Worm (Caenorhabditis elegans) whole organism, early embryonic: ENCODE data around the gene ZK1098.12.

Source experiments
- F13C5.2 ChIP-seq: sonication (generic microtip); optimal IDR thresholded peaks from 2 replicates; lab custom pipeline; 2017; ENCODE audit warnings: mild to moderate bottlenecking, missing genetic modification characterization, inconsistent platforms, missing compliant biosample characterization
- ama-1 ChIP-seq: fragments of 150-350 bp; optimal IDR thresholded peaks from 2 replicates; lab custom pipeline; 2014
- ceh-36 ChIP-seq: sonication (generic microtip); optimal IDR thresholded peaks from 2 replicates; lab custom pipeline; 2016; ENCODE audit warnings: missing genetic modification characterization, inconsistent platforms, missing compliant biosample characterization
- flt-1 ChIP-seq: fragments of 200-800 bp; sonication (Bioruptor generic); IDR thresholded peaks from 2 replicates; pipeline ENCODE4 v1.3.6; 2022; ENCODE audit warnings: missing genetic modification characterization, missing compliant biosample characterization
- hmbx-1 ChIP-seq: sonication (generic microtip); optimal IDR thresholded peaks from 2 replicates; lab custom pipeline; 2016; ENCODE audit warnings: mild to moderate bottlenecking, missing genetic modification characterization, missing compliant biosample characterization
- hmg-4 ChIP-seq: fragments of 200-800 bp; sonication (Bioruptor generic); optimal IDR thresholded peaks from 2 replicates; lab custom pipeline; 2018; ENCODE audit warnings: mild to moderate bottlenecking, missing genetic modification characterization, missing compliant biosample characterization
- hnd-1 ChIP-seq: sonication (generic microtip); optimal IDR thresholded peaks from 2 replicates; lab custom pipeline; 2016; ENCODE audit warnings: missing genetic modification characterization, missing compliant biosample characterization
- tra-4 ChIP-seq: sonication (generic microtip); optimal IDR thresholded peaks from 2 replicates; lab custom pipeline; 2017; ENCODE audit warnings: missing genetic modification characterization, missing compliant biosample characterization

DNA sequence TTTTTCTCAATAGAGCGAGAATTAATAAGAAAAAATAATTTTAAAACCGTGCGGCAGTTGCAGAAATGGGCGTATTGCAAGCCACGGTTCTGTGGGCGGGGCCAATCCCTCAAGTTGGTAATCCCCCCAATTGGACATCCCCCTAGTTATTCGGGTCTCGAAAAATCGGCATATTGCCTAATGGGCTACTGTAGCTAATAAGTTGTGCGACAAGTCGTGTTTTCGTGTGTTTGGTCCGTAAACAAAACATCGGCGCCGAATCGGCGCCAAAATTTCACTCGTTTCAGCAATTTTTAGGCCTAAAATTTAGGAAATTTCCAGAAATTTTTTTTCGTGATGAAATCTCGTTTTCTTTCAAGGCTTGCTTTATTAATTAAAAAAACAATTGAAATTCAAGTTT is 40.6 kb upstream of the ZK1098.12 start:
- TF ChIP-seq flt-1 (GFP tag; lab: Robert Waterston, UW) (no peak), tra-4 (no peak), ama-1 (no peak), ceh-36 (tag; lab: Kevin White, UChicago) (no peak), hnd-1 (no peak), F13C5.2 (tag; lab: Kevin White, UChicago) (no peak), hmbx-1 (tag; lab: Kevin White, UChicago) (no peak), hmg-4 (GFP tag; lab: Kevin White, UChicago) (no peak)
